Fruit fly (Drosophila melanogaster): ENCODE data around the gene eIF4E7.

- TF ChIP-seq CG10348 (GFP tag; IDR thresholded peaks at IDR 0.05) (no peak), Ets98B (GFP tag; IDR thresholded peaks at IDR 0.05) (peak; percentile 32; the same call in 1 of the 2 replicates), CG32121 (GFP tag; IDR thresholded peaks at IDR 0.05) (peak; percentile 34; the same call in 1 of the 2 replicates), CG14655 (GFP tag; optimal IDR thresholded peaks at IDR 0.05) (peak; percentile 65), CG34367 (tag; optimal IDR thresholded peaks at IDR 0.05) (no peak), gl (tag; optimal IDR thresholded peaks at IDR 0.05) (no peak), CG13204 (GFP tag; optimal IDR thresholded peaks at IDR 0.05) (no peak)
Measured at dm6 chrX:1123381-1123780, 38.8 kb downstream of the eIF4E7 start.
